Worm (Caenorhabditis elegans): ENCODE measurements around the gene clec-266.
A peak's percentile ranks its signal among the peaks of the same experiment; 100 is the strongest.

Gene clec-266

DNA sequence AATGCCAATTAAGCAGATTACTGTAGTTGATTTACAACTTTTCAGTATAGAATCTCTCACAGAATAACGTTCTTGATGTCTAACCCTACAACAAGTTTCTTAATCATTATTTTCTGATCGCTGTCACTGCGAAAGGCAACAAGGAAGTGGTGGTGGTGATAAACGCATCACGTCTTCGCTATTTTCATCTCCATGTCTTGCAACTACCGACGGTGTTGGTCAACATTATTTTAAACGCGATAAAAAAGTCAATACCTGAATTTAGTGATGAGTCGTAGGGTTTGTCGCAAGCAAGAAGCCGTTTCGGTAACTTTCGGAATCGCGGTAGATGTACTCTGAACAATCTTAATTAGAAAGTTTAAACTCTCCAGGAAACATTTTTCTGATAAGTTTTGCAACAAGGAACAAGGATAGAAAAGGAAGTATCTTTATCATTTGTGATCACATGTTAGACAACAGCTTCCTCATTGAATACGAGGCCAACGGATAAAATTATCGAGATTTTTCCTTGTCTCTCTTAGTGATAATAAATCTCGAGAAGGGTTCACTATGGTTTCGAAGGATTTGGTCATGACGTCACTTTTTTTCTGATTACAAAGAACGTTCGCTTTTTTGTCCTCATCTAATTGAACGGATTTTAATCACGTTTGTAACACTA is 41.2 kb upstream of the clec-266 start (continued):
- TF ChIP-seq ces-1 (GFP tag; optimal IDR thresholded peaks at IDR 0.05) (no peak), unc-98 (GFP tag; IDR thresholded peaks at IDR 0.05) (no peak), elt-3 (tag; optimal IDR thresholded peaks at IDR 0.05) (peak in 2 of 6 experiments; percentile 20 to 74), nhr-11 (tag; optimal IDR thresholded peaks at IDR 0.05) (no peak), unc-86 (tag; optimal IDR thresholded peaks at IDR 0.05) (no peak), lin-39 (tag; optimal IDR thresholded peaks at IDR 0.05) (no peak), sup-37 (GFP tag; optimal IDR thresholded peaks at IDR 0.05) (no peak), ceh-90 (tag; optimal IDR thresholded peaks at IDR 0.05) (no peak), ztf-11 (tag; optimal IDR thresholded peaks at IDR 0.05) (no peak), lin-14 (GFP tag; optimal IDR thresholded peaks at IDR 0.05) (peak; percentile 19), efl-3 (GFP tag; optimal IDR thresholded peaks at IDR 0.05) (no peak), lin-15B (tag; optimal IDR thresholded peaks at IDR 0.05) (no peak), snu-23 (GFP tag; optimal IDR thresholded peaks at IDR 0.05) (no peak), pag-3 (tag; optimal IDR thresholded peaks at IDR 0.05; ENCODE audit: borderline replicate concordance, insufficient read depth) (no peak), unc-62 (GFP tag; optimal IDR thresholded peaks at IDR 0.05) (no peak), nhr-237 (tag; optimal IDR thresholded peaks at IDR 0.05) (no peak), pax-3 (tag; optimal IDR thresholded peaks at IDR 0.05) (no peak), swsn-7 (tag; optimal IDR thresholded peaks at IDR 0.05) (no peak), fos-1 (tag; optimal IDR thresholded peaks at IDR 0.05) (no peak), zag-1 (tag; optimal IDR thresholded peaks at IDR 0.05) (no peak), aly-2 (tag; optimal IDR thresholded peaks at IDR 0.05) (no peak), ceh-63 (GFP tag; optimal IDR thresholded peaks at IDR 0.05) (no peak), nhr-20 (tag; optimal IDR thresholded peaks at IDR 0.05) (peak; percentile 42), sox-4 (tag; optimal IDR thresholded peaks at IDR 0.05) (no peak), mep-1 (tag; optimal IDR thresholded peaks at IDR 0.05) (no peak), irx-1 (tag; optimal IDR thresholded peaks at IDR 0.05) (no peak), mdl-1 (tag; optimal IDR thresholded peaks at IDR 0.05) (no peak), nhr-19 (GFP tag; conservative IDR thresholded peaks at IDR 0.05) (no peak), fkh-4 (tag; optimal IDR thresholded peaks at IDR 0.05; ENCODE audit: borderline replicate concordance) (no peak), nhr-77 (tag; optimal IDR thresholded peaks at IDR 0.05) (no peak), F16B12.6 (tag; optimal IDR thresholded peaks at IDR 0.05) (no peak)

DNA sequence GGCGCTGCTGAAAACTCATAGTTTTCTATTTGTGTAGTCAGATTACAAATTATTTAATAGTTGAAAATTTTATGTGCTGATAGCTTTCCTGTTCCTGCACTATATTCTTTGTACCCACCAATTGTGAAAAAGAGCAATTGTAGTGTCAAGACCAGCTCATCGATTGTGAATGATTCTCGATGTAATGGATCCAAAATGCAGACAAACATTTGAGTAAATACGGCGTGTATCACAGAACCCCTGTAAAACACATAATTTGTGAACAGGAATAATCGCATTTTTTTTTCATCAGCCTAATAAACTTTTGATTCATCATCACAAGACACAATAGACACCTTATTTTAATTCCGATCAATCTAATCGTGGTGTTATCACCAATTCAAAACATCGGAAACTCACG is 39.6 kb upstream of the clec-266 start:
- TF ChIP-seq fos-1 (tag; optimal IDR thresholded peaks at IDR 0.05) (no peak), jun-1 (tag; optimal IDR thresholded peaks at IDR 0.05) (no peak), nhr-77 (tag; optimal IDR thresholded peaks at IDR 0.05) (no peak), efl-1 (optimal IDR thresholded peaks at IDR 0.05) (no peak), efl-1 (GFP tag; optimal IDR thresholded peaks at IDR 0.05 in 1 of 2) (peak in 1 of 2 experiments; percentile 67), mep-1 (tag; optimal IDR thresholded peaks at IDR 0.05) (no peak)

DNA sequence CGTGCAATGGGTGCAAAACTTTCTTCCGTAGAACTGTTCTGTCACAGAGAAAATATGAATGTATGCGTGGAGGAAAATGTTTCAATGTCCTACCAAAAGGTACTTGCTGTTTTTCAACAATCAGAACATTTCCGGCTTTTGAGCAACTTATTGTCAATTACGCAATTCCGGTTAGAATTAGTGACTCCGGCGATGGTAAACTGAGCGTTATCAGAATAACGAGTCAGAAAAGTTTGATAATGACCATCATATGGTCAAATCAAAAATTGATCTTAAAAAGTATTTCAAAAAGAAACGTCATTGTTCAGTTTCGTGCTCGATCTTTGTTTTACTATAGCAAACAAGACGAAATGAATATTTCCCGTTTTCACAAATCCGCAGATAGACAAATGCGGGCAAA is 34.1 kb upstream of the clec-266 start:
- TF ChIP-seq unc-86 (tag; optimal IDR thresholded peaks at IDR 0.05) (no peak), C34B4.2 (tag; optimal IDR thresholded peaks at IDR 0.05) (no peak), lin-14 (GFP tag; optimal IDR thresholded peaks at IDR 0.05) (no peak), elt-2 (tag; optimal IDR thresholded peaks at IDR 0.05) (peak; percentile 34)

DNA sequence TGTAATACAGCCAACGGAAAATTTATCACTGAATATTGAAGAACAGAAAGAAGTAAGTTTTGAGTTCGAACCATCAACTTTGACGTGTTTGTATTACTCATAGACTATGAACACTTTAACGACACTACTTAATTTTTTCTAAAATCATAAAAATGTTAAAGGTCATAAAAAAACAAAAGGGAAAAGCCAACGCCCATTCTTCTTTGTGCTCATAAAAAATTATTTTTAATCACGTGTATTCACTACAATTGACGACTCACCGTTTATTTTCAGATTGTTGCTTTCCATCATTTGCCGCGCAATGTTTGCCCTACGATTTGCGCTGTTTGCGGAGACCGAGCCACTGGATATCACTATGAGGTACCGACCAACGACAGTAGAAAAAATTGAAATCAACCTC is 33.5 kb upstream of the clec-266 start:
- TF ChIP-seq efl-1 (optimal IDR thresholded peaks at IDR 0.05) (no peak), efl-1 (GFP tag; optimal IDR thresholded peaks at IDR 0.05 in 1 of 2) (peak in 1 of 2 experiments; percentile 85), ceh-82 (tag; optimal IDR thresholded peaks at IDR 0.05) (no peak)

Measured in whole organism, L1 larva.